Fruit fly (Drosophila melanogaster) whole organism, embryonic: ENCODE data around the gene dmrt11E.

Experiments used
- Abd-B ChIP-seq: fragments of 200-800 bp; sonication (Bioruptor generic); optimal IDR thresholded peaks from 2 replicates; lab custom pipeline; 2018; ENCODE audit warnings: missing biosample characterization, mild to moderate bottlenecking, missing genetic modification characterization, moderate library complexity
- Asciz ChIP-seq: fragments of 200-800 bp; sonication (Bioruptor generic); optimal IDR thresholded peaks from 2 replicates; lab custom pipeline; 2017; ENCODE audit warnings: missing biosample characterization, mild to moderate bottlenecking, missing genetic modification characterization, missing genetic modification reagents
- Atf6 ChIP-seq: fragments of 200-800 bp; sonication (Bioruptor generic); IDR thresholded peaks from 2 replicates; pipeline ENCODE4 v1.3.6; 2022; ENCODE audit warnings: missing biosample characterization, missing genetic modification characterization
- CG10462 ChIP-seq: fragments of 200-800 bp; sonication (Bioruptor generic); optimal IDR thresholded peaks from 2 replicates; lab custom pipeline; 2016; ENCODE audit warnings: missing biosample characterization, missing genetic modification characterization
- CG1529 ChIP-seq: fragments of 200-800 bp; sonication (Bioruptor generic); optimal IDR thresholded peaks from 3 replicates; lab custom pipeline; 2018; ENCODE audit warnings: missing biosample characterization, missing genetic modification characterization
- CG1603 ChIP-seq: fragments of 200-800 bp; sonication (Bioruptor generic); optimal IDR thresholded peaks from 2 replicates; lab custom pipeline; 2019; ENCODE audit warnings: missing biosample characterization, mild to moderate bottlenecking, missing genetic modification characterization, moderate library complexity
- CG16815 ChIP-seq: fragments of 200-800 bp; sonication (Bioruptor generic); optimal IDR thresholded peaks from 3 replicates; lab custom pipeline; 2017; ENCODE audit warnings: missing biosample characterization, mild to moderate bottlenecking, missing genetic modification characterization
- CG17359 ChIP-seq: fragments of 200-800 bp; sonication (Bioruptor generic); optimal IDR thresholded peaks from 3 replicates; lab custom pipeline; 2018; ENCODE audit warnings: missing biosample characterization, mild to moderate bottlenecking, missing genetic modification characterization, moderate library complexity
- CG17802 ChIP-seq: fragments of 200-800 bp; sonication (Bioruptor generic); optimal IDR thresholded peaks from 2 replicates; lab custom pipeline; 2018; ENCODE audit warnings: missing biosample characterization, mild to moderate bottlenecking, missing genetic modification characterization, moderate library complexity
- CG31441 ChIP-seq: fragments of 200-800 bp; sonication (Bioruptor generic); IDR thresholded peaks from 2 replicates; pipeline ENCODE4 v1.3.6; 2022; ENCODE audit warnings: missing biosample characterization, missing genetic modification characterization
- CG43689 ChIP-seq: fragments of 200-800 bp; sonication (Bioruptor generic); IDR thresholded peaks from 2 replicates; pipeline ENCODE4 v1.3.6; 2022; ENCODE audit warnings: missing biosample characterization, missing genetic modification characterization
- CG4404 ChIP-seq: fragments of 200-800 bp; sonication (Bioruptor generic); IDR thresholded peaks from 2 replicates; pipeline ENCODE4 v1.3.6; 2022; ENCODE audit warnings: missing biosample characterization, missing genetic modification characterization
- CG4707 ChIP-seq: fragments of 200-800 bp; sonication (Bioruptor generic); optimal IDR thresholded peaks from 2 replicates; lab custom pipeline; 2018; ENCODE audit warnings: missing biosample characterization, mild to moderate bottlenecking, missing genetic modification characterization, moderate library complexity
- CG6272 ChIP-seq: fragments of 200-800 bp; sonication (Bioruptor generic); IDR thresholded peaks from 2 replicates; pipeline ENCODE4 v1.3.6; 2022; ENCODE audit warnings: missing biosample characterization, missing genetic modification characterization
- CG7357 ChIP-seq: fragments of 200-800 bp; sonication (Bioruptor generic); IDR thresholded peaks from 3 replicates; pipeline ENCODE4 v1.3.6; 2022; ENCODE audit warnings: missing biosample characterization, missing genetic modification characterization
- CG7372 ChIP-seq: fragments of 200-800 bp; sonication (Bioruptor generic); IDR thresholded peaks from 2 replicates; pipeline ENCODE4 v1.3.6; 2022; ENCODE audit warnings: missing biosample characterization, missing genetic modification characterization
- CG7963 ChIP-seq: fragments of 200-800 bp; sonication (Bioruptor generic); IDR thresholded peaks from 3 replicates; pipeline ENCODE4 v1.3.6; 2022; ENCODE audit warnings: missing biosample characterization, missing genetic modification characterization; ENCODE audit not compliant: partially characterized antibody
- CG8388 ChIP-seq: fragments of 200-800 bp; sonication (Bioruptor generic); optimal IDR thresholded peaks from 2 replicates; lab custom pipeline; 2019; ENCODE audit warnings: missing biosample characterization, mild to moderate bottlenecking, missing genetic modification characterization, moderate library complexity
- CG8944 ChIP-seq: fragments of 200-800 bp; sonication (Bioruptor generic); optimal IDR thresholded peaks from 3 replicates; lab custom pipeline; 2016; ENCODE audit warnings: missing biosample characterization, missing genetic modification characterization
- CG9609 ChIP-seq: fragments of 200-800 bp; sonication (Bioruptor generic); optimal IDR thresholded peaks from 3 replicates; lab custom pipeline; 2016; ENCODE audit warnings: missing biosample characterization, missing genetic modification characterization
- CG9817 ChIP-seq: fragments of 200-800 bp; sonication (Bioruptor generic); optimal IDR thresholded peaks from 2 replicates; lab custom pipeline; 2018; ENCODE audit warnings: missing biosample characterization, mild to moderate bottlenecking, missing genetic modification characterization, moderate library complexity
- D19B ChIP-seq: fragments of 200-800 bp; sonication (Bioruptor generic); optimal IDR thresholded peaks from 2 replicates; lab custom pipeline; 2017; ENCODE audit warnings: missing biosample characterization, mild to moderate bottlenecking, missing genetic modification characterization
- Deaf1 ChIP-seq: fragments of 200-800 bp; optimal IDR thresholded peaks from 3 replicates; lab custom pipeline; 2019; ENCODE audit warnings: missing biosample characterization, mild to moderate bottlenecking, missing genetic modification characterization, moderate library complexity
- E2f1 ChIP-seq: fragments of 200-800 bp; sonication (Bioruptor generic); IDR thresholded peaks from 2 replicates; pipeline ENCODE4 v1.3.6; 2022; ENCODE audit warnings: missing biosample characterization, missing genetic modification characterization
- E2f2 ChIP-seq: fragments of 200-800 bp; sonication (Bioruptor generic); IDR thresholded peaks from 2 replicates; pipeline ENCODE4 v1.3.6; 2022; ENCODE audit warnings: missing biosample characterization, missing genetic modification characterization
- H15 ChIP-seq: fragments of 200-800 bp; sonication (Bioruptor generic); IDR thresholded peaks from 3 replicates; pipeline ENCODE4 v1.3.6; 2022; ENCODE audit warnings: missing biosample characterization, missing genetic modification characterization
- Hmr ChIP-seq: fragments of 200-800 bp; sonication (Bioruptor generic); optimal IDR thresholded peaks from 3 replicates; lab custom pipeline; 2017; ENCODE audit warnings: mild to moderate bottlenecking, missing biosample characterization, missing genetic modification reagents, missing genetic modification characterization
- Hr3 ChIP-seq: fragments of 200-800 bp; sonication (Bioruptor generic); optimal IDR thresholded peaks from 3 replicates; lab custom pipeline; 2016; ENCODE audit warnings: missing biosample characterization, missing genetic modification characterization
- Lhr ChIP-seq: fragments of 200-800 bp; sonication (Bioruptor generic); optimal IDR thresholded peaks from 3 replicates; lab custom pipeline; 2017; ENCODE audit warnings: mild to moderate bottlenecking, missing biosample characterization, missing genetic modification reagents, missing genetic modification characterization
- MBD-R2 ChIP-seq: fragments of 200-800 bp; sonication (Bioruptor generic); IDR thresholded peaks from 2 replicates; pipeline ENCODE4 v1.3.6; 2022; ENCODE audit warnings: missing biosample characterization, missing genetic modification characterization
- MTF-1 ChIP-seq: fragments of 200-800 bp; sonication (Bioruptor generic); optimal IDR thresholded peaks from 2 replicates; lab custom pipeline; 2018; ENCODE audit warnings: missing biosample characterization, mild to moderate bottlenecking, missing genetic modification characterization, borderline replicate concordance
- NK7.1 ChIP-seq: fragments of 200-800 bp; sonication (Bioruptor generic); optimal IDR thresholded peaks from 3 replicates; lab custom pipeline; 2016; ENCODE audit warnings: missing biosample characterization, missing genetic modification characterization
- PHDP ChIP-seq: fragments of 200-800 bp; sonication (Bioruptor generic); optimal IDR thresholded peaks from 3 replicates; lab custom pipeline; 2018; ENCODE audit warnings: missing biosample characterization, mild to moderate bottlenecking, missing genetic modification characterization, moderate library complexity
- Ptx1 ChIP-seq: fragments of 200-800 bp; sonication (Bioruptor generic); IDR thresholded peaks from 2 replicates; pipeline ENCODE4 v1.3.6; 2022; ENCODE audit warnings: missing biosample characterization, missing genetic modification characterization
- Ssrp ChIP-seq: fragments of 200-800 bp; sonication (Bioruptor generic); optimal IDR thresholded peaks from 2 replicates; lab custom pipeline; 2018; ENCODE audit warnings: missing biosample characterization, mild to moderate bottlenecking, missing genetic modification characterization, moderate library complexity
- Taf1 ChIP-seq: fragments of 200-800 bp; sonication (Bioruptor generic); IDR thresholded peaks from 2 replicates; pipeline ENCODE4 v1.3.6; 2022; ENCODE audit warnings: missing biosample characterization, missing genetic modification characterization
- Vsx1 ChIP-seq: fragments of 200-800 bp; sonication (Bioruptor generic); optimal IDR thresholded peaks from 2 replicates; lab custom pipeline; 2017; ENCODE audit warnings: missing biosample characterization, mild to moderate bottlenecking, missing genetic modification characterization, missing genetic modification reagents
- ato ChIP-seq: fragments of 200-800 bp; sonication (Bioruptor generic); IDR thresholded peaks from 2 replicates; pipeline ENCODE4 v1.3.6; 2022; ENCODE audit warnings: missing biosample characterization, missing genetic modification characterization; ENCODE audit not compliant: partially characterized antibody
- dmrt11E ChIP-seq: fragments of 200-800 bp; sonication (Bioruptor generic); optimal IDR thresholded peaks from 3 replicates; lab custom pipeline; 2018; ENCODE audit warnings: missing biosample characterization, mild to moderate bottlenecking, missing genetic modification characterization, moderate library complexity
- gce ChIP-seq: fragments of 200-800 bp; sonication (Bioruptor generic); IDR thresholded peaks from 3 replicates; pipeline ENCODE4 v1.3.6; 2022; ENCODE audit warnings: missing biosample characterization, missing genetic modification characterization
- ind ChIP-seq: fragments of 200-800 bp; sonication (Bioruptor generic); optimal IDR thresholded peaks from 3 replicates; lab custom pipeline; 2016; ENCODE audit warnings: missing biosample characterization, missing genetic modification characterization
- lmd ChIP-seq: fragments of 200-800 bp; sonication (Bioruptor generic); IDR thresholded peaks from 2 replicates; pipeline ENCODE4 v1.3.6; 2022; ENCODE audit warnings: missing biosample characterization, missing genetic modification characterization
- luna ChIP-seq: fragments of 200-800 bp; sonication (Bioruptor generic); optimal IDR thresholded peaks from 2 replicates; lab custom pipeline; 2016; ENCODE audit warnings: missing biosample characterization, missing genetic modification characterization
- nerfin-1 ChIP-seq: fragments of 200-800 bp; sonication (Bioruptor generic); optimal IDR thresholded peaks from 3 replicates; lab custom pipeline; 2019; ENCODE audit warnings: missing biosample characterization, mild to moderate bottlenecking, missing genetic modification characterization, moderate library complexity
- onecut ChIP-seq: fragments of 200-800 bp; sonication (Bioruptor generic); IDR thresholded peaks from 2 replicates; pipeline ENCODE4 v1.3.6; 2022; ENCODE audit warnings: missing biosample characterization, missing genetic modification characterization
- pan ChIP-seq, 4 experiments: fragments of >200 bp in 3 of 4; fragments of 200-800 bp in 1 of 4; sonication (Bioruptor generic) in 1 of 4; optimal IDR thresholded peaks in 3 of 4; IDR thresholded peaks in 1 of 4; 2 replicates each; pipeline versions ENCODE4 v1.3.6 to Lab custom; 2017 to 2022; ENCODE audit warnings: missing biosample characterization in 2 of 4, missing genetic modification characterization in 2 of 4, mixed read lengths in 1 of 4
- sens ChIP-seq: fragments of 200-800 bp; sonication (Bioruptor generic); peaks from one replicate; lab custom pipeline; 2016; ENCODE audit warnings: missing biosample characterization, missing genetic modification characterization
- trem ChIP-seq: fragments of 200-800 bp; optimal IDR thresholded peaks from 3 replicates; lab custom pipeline; 2019; ENCODE audit warnings: missing biosample characterization, mild to moderate bottlenecking, missing genetic modification characterization, moderate library complexity
- twi ChIP-seq: fragments of 200-800 bp; optimal IDR thresholded peaks from 2 replicates; lab custom pipeline; 2019; ENCODE audit warnings: missing biosample characterization, mild to moderate bottlenecking, missing genetic modification characterization, moderate library complexity
- zf30C ChIP-seq: fragments of 200-800 bp; sonication (Bioruptor generic); optimal IDR thresholded peaks from 3 replicates; lab custom pipeline; 2018; ENCODE audit warnings: missing biosample characterization, mild to moderate bottlenecking, missing genetic modification characterization

dmrt11E gene

DNA sequence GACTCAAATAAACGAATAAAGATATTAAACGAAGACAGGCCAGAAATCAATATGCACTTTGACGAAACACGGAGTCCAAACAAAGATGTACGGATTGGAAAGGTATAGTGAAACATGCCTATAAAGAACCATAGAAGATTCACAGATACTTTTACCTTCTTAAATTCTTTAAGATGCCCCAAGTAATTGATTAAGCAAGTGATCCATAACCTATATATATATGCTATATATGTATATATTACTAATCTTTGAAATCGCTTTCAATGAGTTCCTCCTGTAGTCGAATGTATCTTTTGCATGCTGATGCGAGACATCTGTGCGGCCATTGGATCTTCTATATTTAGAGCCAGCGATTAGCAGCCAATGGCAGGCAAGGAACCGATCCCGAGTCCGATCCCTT, at the start of gene dmrt11E (continued):
- TF ChIP-seq CG1529 (GFP tag; lab: Kevin White, UChicago) (peak; percentile 56), CG6272 (GFP tag; lab: Robert Waterston, UW) (peak; percentile 33; the same call in 1 of the 2 replicates), twi (tag; lab: Kevin White, UChicago) (peak; percentile 76), MTF-1 (GFP tag; lab: Kevin White, UChicago) (peak; percentile 41), Hmr (GFP tag; lab: Kevin White, UChicago) (no peak), Ptx1 (GFP tag; lab: Robert Waterston, UW) (peak; percentile 71), pan (optimal IDR thresholded peaks at IDR 0.05; lab: Kevin White, UChicago) (no peak), pan (GFP tag; optimal IDR thresholded peaks at IDR 0.05 in 1 of 2, IDR thresholded peaks at IDR 0.05 in 1 of 2) (peak in 1 of 2 experiments; percentile 54), CG4404 (GFP tag; lab: Robert Waterston, UW) (peak; percentile 62), luna (GFP tag; lab: Kevin White, UChicago) (no peak), CG16815 (GFP tag; lab: Kevin White, UChicago) (peak; percentile 51), H15 (peak; percentile 56; the same call in 1 of the 3 replicates), CG17359 (peak; percentile 71), nerfin-1 (peak; percentile 54), ato (GFP tag; lab: Robert Waterston, UW) (no peak), ind (GFP tag; lab: Kevin White, UChicago) (peak; percentile 48), E2f1 (peak; percentile 61), zf30C (GFP tag; lab: Kevin White, UChicago) (no peak), CG7963 (GFP tag; lab: Robert Waterston, UW) (no peak), E2f2 (GFP tag; lab: Robert Waterston, UW) (0 out of 2 replicates have a peak, but pooled peaks have one; percentile 16), Vsx1 (GFP tag; lab: Kevin White, UChicago) (no peak), Deaf1 (tag; lab: Kevin White, UChicago) (peak; percentile 56), sens (peak; percentile 79), Taf1 (GFP tag; lab: Robert Waterston, UW) (no peak), Asciz (GFP tag; lab: Kevin White, UChicago) (peak; percentile 48), CG9609 (GFP tag; lab: Kevin White, UChicago) (no peak), CG31441 (GFP tag; lab: Robert Waterston, UW) (peak; percentile 77), gce (0 out of 3 replicates have a peak, but pooled peaks have one; percentile 26), trem (tag; lab: Kevin White, UChicago) (peak; percentile 65), Ssrp (tag; lab: Kevin White, UChicago) (peak; percentile 70), MBD-R2 (GFP tag; lab: Robert Waterston, UW) (peak; percentile 18; the same call in 1 of the 2 replicates), onecut (0 out of 2 replicates have a peak, but pooled peaks have one; percentile 17), D19B (GFP tag; lab: Kevin White, UChicago) (no peak), CG8944 (GFP tag; lab: Kevin White, UChicago) (no peak), Hr3 (GFP tag; lab: Kevin White, UChicago) (peak; percentile 56), CG1603 (tag; lab: Kevin White, UChicago) (peak; percentile 74), Atf6 (peak; percentile 29; the same call in 1 of the 2 replicates), CG10462 (GFP tag; lab: Kevin White, UChicago) (peak; percentile 33), NK7.1 (no peak), CG4707 (GFP tag; lab: Kevin White, UChicago) (peak; percentile 35), CG7357 (GFP tag; lab: Robert Waterston, UW) (peak; percentile 41; the same call in 1 of the 3 replicates), lmd (GFP tag; lab: Robert Waterston, UW) (peak; percentile 48), dmrt11E (tag; lab: Kevin White, UChicago) (peak; percentile 98), CG8388 (GFP tag; lab: Kevin White, UChicago) (peak; percentile 71), PHDP (peak; percentile 65), Lhr (GFP tag; lab: Kevin White, UChicago) (peak; percentile 34), CG17802 (tag; lab: Kevin White, UChicago) (no peak), CG9817 (tag; lab: Kevin White, UChicago) (peak; percentile 49), CG7372 (GFP tag; lab: Robert Waterston, UW) (peak; percentile 23; the same call in 1 of the 2 replicates), CG43689 (GFP tag; lab: Robert Waterston, UW) (no peak), Abd-B (GFP tag; lab: Kevin White, UChicago) (peak; percentile 41)
